Fruit fly (Drosophila melanogaster) whole organism, embryonic: ENCODE measurements around the gene Ass.

Experiments used
- BtbVII ChIP-seq: fragments of 200-800 bp; sonication (Bioruptor generic); optimal IDR thresholded peaks from 3 replicates; lab custom pipeline; 2017; ENCODE audit warnings: missing biosample characterization, mild to moderate bottlenecking, missing genetic modification characterization
- C15 ChIP-seq: fragments of 200-800 bp; sonication (Bioruptor generic); IDR thresholded peaks from 3 replicates; pipeline ENCODE4 v1.3.6; 2022; ENCODE audit warnings: missing biosample characterization, missing genetic modification characterization
- CG10565 ChIP-seq: fragments of 200-800 bp; sonication (Bioruptor generic); optimal IDR thresholded peaks from 3 replicates; lab custom pipeline; 2016; ENCODE audit warnings: missing biosample characterization, mild to moderate bottlenecking, missing genetic modification characterization
- CG12391 ChIP-seq: fragments of 200-800 bp; sonication (Bioruptor generic); optimal IDR thresholded peaks from 3 replicates; lab custom pipeline; 2018; ENCODE audit warnings: missing biosample characterization, mild to moderate bottlenecking, missing genetic modification characterization, moderate library complexity
- CG12942 ChIP-seq: fragments of 200-800 bp; sonication (Bioruptor generic); optimal IDR thresholded peaks from 3 replicates; lab custom pipeline; 2016; ENCODE audit warnings: missing biosample characterization, missing genetic modification characterization
- CG14710 ChIP-seq: fragments of 200-800 bp; sonication (Bioruptor generic); optimal IDR thresholded peaks from 3 replicates; lab custom pipeline; 2019; ENCODE audit warnings: missing biosample characterization, mild to moderate bottlenecking, missing genetic modification characterization, moderate library complexity
- CG14860 ChIP-seq: fragments of 200-800 bp; sonication (Bioruptor generic); IDR thresholded peaks from 3 replicates; pipeline ENCODE4 v1.3.6; 2022; ENCODE audit warnings: missing biosample characterization, missing genetic modification characterization; ENCODE audit not compliant: partially characterized antibody
- CG15696 ChIP-seq: fragments of 200-800 bp; sonication (Bioruptor generic); optimal IDR thresholded peaks from 2 replicates; lab custom pipeline; 2019; ENCODE audit warnings: missing biosample characterization, mild to moderate bottlenecking, missing genetic modification characterization, moderate library complexity
- CG18262 ChIP-seq: fragments of 200-800 bp; optimal IDR thresholded peaks from 3 replicates; lab custom pipeline; 2019; ENCODE audit warnings: missing biosample characterization, mild to moderate bottlenecking, missing genetic modification characterization, moderate library complexity
- CG2875 ChIP-seq: fragments of 200-800 bp; sonication (Bioruptor generic); optimal IDR thresholded peaks from 2 replicates; lab custom pipeline; 2017; ENCODE audit warnings: missing biosample characterization, mild to moderate bottlenecking, missing genetic modification characterization, missing genetic modification reagents
- CG33557 ChIP-seq: fragments of 200-800 bp; sonication (Bioruptor generic); optimal IDR thresholded peaks from 2 replicates; lab custom pipeline; 2019; ENCODE audit warnings: missing biosample characterization, mild to moderate bottlenecking, missing genetic modification characterization, moderate library complexity
- CG3995 ChIP-seq: fragments of 200-800 bp; sonication (Bioruptor generic); optimal IDR thresholded peaks from 3 replicates; lab custom pipeline; 2016; ENCODE audit warnings: missing biosample characterization, missing genetic modification characterization
- CG4617 ChIP-seq: fragments of 200-800 bp; sonication (Bioruptor generic); optimal IDR thresholded peaks from 3 replicates; lab custom pipeline; 2016; ENCODE audit warnings: missing biosample characterization, missing genetic modification characterization, borderline replicate concordance
- CG5180 ChIP-seq: fragments of 200-800 bp; sonication (Bioruptor generic); optimal IDR thresholded peaks from 3 replicates; lab custom pipeline; 2017; ENCODE audit warnings: missing biosample characterization, missing genetic modification characterization, mild to moderate bottlenecking, moderate library complexity, missing genetic modification reagents
- CG7556 ChIP-seq: fragments of 200-800 bp; sonication (Bioruptor generic); optimal IDR thresholded peaks from 2 replicates; lab custom pipeline; 2017; ENCODE audit warnings: missing biosample characterization, mild to moderate bottlenecking, missing genetic modification characterization
- CG7745 ChIP-seq: fragments of 200-800 bp; sonication (Bioruptor generic); optimal IDR thresholded peaks from 2 replicates; lab custom pipeline; 2018; ENCODE audit warnings: missing biosample characterization, mild to moderate bottlenecking, missing genetic modification characterization, moderate library complexity
- CG8290 ChIP-seq, 3 experiments: fragments of 200-800 bp; sonication (Bioruptor generic); optimal IDR thresholded peaks; 2 replicates each; lab custom pipeline; 2016 to 2019; ENCODE audit warnings: missing biosample characterization in 3 of 3, missing genetic modification characterization in 3 of 3, mild to moderate bottlenecking in 2 of 3, moderate library complexity in 1 of 3
- Chrac-16 ChIP-seq: fragments of 200-800 bp; sonication (Bioruptor generic); optimal IDR thresholded peaks from 3 replicates; lab custom pipeline; 2016; ENCODE audit warnings: missing biosample characterization, missing genetic modification characterization
- D19A ChIP-seq: fragments of 200-800 bp; optimal IDR thresholded peaks from 3 replicates; lab custom pipeline; 2019; ENCODE audit warnings: missing biosample characterization, mild to moderate bottlenecking, missing genetic modification characterization, moderate library complexity
- Dp ChIP-seq: fragments of 200-800 bp; sonication (Bioruptor generic); optimal IDR thresholded peaks from 2 replicates; lab custom pipeline; 2018; ENCODE audit warnings: missing biosample characterization, mild to moderate bottlenecking, missing genetic modification characterization, moderate library complexity
- Gsc ChIP-seq: fragments of 200-800 bp; sonication (Bioruptor generic); IDR thresholded peaks from 2 replicates; pipeline ENCODE4 v1.3.6; 2022; ENCODE audit warnings: missing biosample characterization, missing genetic modification characterization
- HHEX ChIP-seq: fragments of 200-800 bp; sonication (Bioruptor generic); optimal IDR thresholded peaks from 3 replicates; lab custom pipeline; 2017; ENCODE audit warnings: missing biosample characterization, mild to moderate bottlenecking, missing genetic modification characterization, missing genetic modification reagents
- MTF-1 ChIP-seq: fragments of 200-800 bp; sonication (Bioruptor generic); optimal IDR thresholded peaks from 2 replicates; lab custom pipeline; 2018; ENCODE audit warnings: missing biosample characterization, mild to moderate bottlenecking, missing genetic modification characterization, borderline replicate concordance
- NC2β ChIP-seq: fragments of 200-800 bp; sonication (Bioruptor generic); optimal IDR thresholded peaks from 2 replicates; lab custom pipeline; 2016; ENCODE audit warnings: missing biosample characterization, missing genetic modification characterization
- Neu2 ChIP-seq: fragments of 200-800 bp; sonication (Bioruptor generic); optimal IDR thresholded peaks from 3 replicates; lab custom pipeline; 2016; ENCODE audit warnings: missing biosample characterization, missing genetic modification characterization, borderline replicate concordance
- Oli ChIP-seq: fragments of 200-800 bp; sonication (Bioruptor generic); optimal IDR thresholded peaks from 2 replicates; lab custom pipeline; 2018; ENCODE audit warnings: missing biosample characterization, mild to moderate bottlenecking, missing genetic modification characterization, moderate library complexity
- Poxn ChIP-seq: fragments of 200-800 bp; sonication (Bioruptor generic); IDR thresholded peaks from 2 replicates; pipeline ENCODE4 v1.3.6; 2022; ENCODE audit warnings: missing biosample characterization, missing genetic modification characterization
- Rx ChIP-seq: fragments of 200-800 bp; sonication (Bioruptor generic); IDR thresholded peaks from 2 replicates; pipeline ENCODE4 v1.3.6; 2022; ENCODE audit warnings: missing biosample characterization, missing genetic modification characterization
- Six4 ChIP-seq: fragments of 200-800 bp; sonication (Bioruptor generic); optimal IDR thresholded peaks from 2 replicates; lab custom pipeline; 2016; ENCODE audit warnings: missing biosample characterization, missing genetic modification characterization
- chinmo ChIP-seq: fragments of 200-800 bp; sonication (Bioruptor generic); IDR thresholded peaks from 4 replicates; pipeline ENCODE4 v1.3.6; 2022; ENCODE audit warnings: missing biosample characterization, missing genetic modification characterization; ENCODE audit not compliant: partially characterized antibody
- ci ChIP-seq: fragments of 200-800 bp; sonication (Bioruptor generic); IDR thresholded peaks from 3 replicates; pipeline ENCODE4 v1.3.6; 2022; ENCODE audit warnings: missing biosample characterization, missing genetic modification characterization
- croc ChIP-seq: fragments of 200-800 bp; sonication (Bioruptor generic); conservative IDR thresholded peaks from 3 replicates; pipeline ENCODE4 v1.3.6; 2022; ENCODE audit warnings: missing biosample characterization, missing genetic modification characterization
- eyg ChIP-seq: fragments of 200-800 bp; sonication (Bioruptor generic); optimal IDR thresholded peaks from 3 replicates; lab custom pipeline; 2016; ENCODE audit warnings: missing biosample characterization, missing genetic modification characterization
- ftz-f1 ChIP-seq: fragments of 200-800 bp; sonication (Bioruptor generic); optimal IDR thresholded peaks from 2 replicates; lab custom pipeline; 2016; ENCODE audit warnings: missing biosample characterization, missing genetic modification characterization
- grn ChIP-seq: fragments of 200-800 bp; sonication (Bioruptor generic); optimal IDR thresholded peaks from 3 replicates; lab custom pipeline; 2017; ENCODE audit warnings: missing biosample characterization, missing genetic modification characterization
- knrl ChIP-seq: fragments of 200-800 bp; sonication (Bioruptor generic); IDR thresholded peaks from 3 replicates; pipeline ENCODE4 v1.3.6; 2022; ENCODE audit warnings: missing biosample characterization, missing genetic modification characterization; ENCODE audit not compliant: partially characterized antibody
- nerfin-1 ChIP-seq: fragments of 200-800 bp; sonication (Bioruptor generic); optimal IDR thresholded peaks from 3 replicates; lab custom pipeline; 2019; ENCODE audit warnings: missing biosample characterization, mild to moderate bottlenecking, missing genetic modification characterization, moderate library complexity
- nmo ChIP-seq: fragments of 200-800 bp; sonication (Bioruptor generic); optimal IDR thresholded peaks from 2 replicates; lab custom pipeline; 2018; ENCODE audit warnings: missing biosample characterization, mild to moderate bottlenecking, missing genetic modification characterization, moderate library complexity
- row ChIP-seq: fragments of 200-800 bp; sonication (Bioruptor generic); IDR thresholded peaks from 3 replicates; pipeline ENCODE4 v1.3.6; 2022; ENCODE audit warnings: missing biosample characterization, missing genetic modification characterization
- sc ChIP-seq, 3 experiments: fragments of >200 bp in 2 of 3; fragments of 200-800 bp in 1 of 3; sonication (Bioruptor generic) in 1 of 3; optimal IDR thresholded peaks; 2 replicates in 2 of 3; 3 replicates in 1 of 3; lab custom pipeline; 2017; ENCODE audit warnings: mild to moderate bottlenecking in 1 of 3, missing biosample characterization in 1 of 3, missing genetic modification characterization in 1 of 3, missing genetic modification reagents in 1 of 3
- sim ChIP-seq: fragments of 200-800 bp; sonication (Bioruptor generic); IDR thresholded peaks from 2 replicates; pipeline ENCODE4 v1.3.6; 2022; ENCODE audit warnings: missing biosample characterization, missing genetic modification characterization
- sima ChIP-seq: fragments of 200-800 bp; sonication (Bioruptor generic); optimal IDR thresholded peaks from 2 replicates; lab custom pipeline; 2016; ENCODE audit warnings: missing biosample characterization, missing genetic modification characterization
- sqz ChIP-seq: fragments of 200-800 bp; sonication (Bioruptor generic); optimal IDR thresholded peaks from 3 replicates; lab custom pipeline; 2018; ENCODE audit warnings: missing biosample characterization, mild to moderate bottlenecking, missing genetic modification characterization
- unpg ChIP-seq: fragments of 200-800 bp; sonication (Bioruptor generic); optimal IDR thresholded peaks from 3 replicates; lab custom pipeline; 2018; ENCODE audit warnings: missing biosample characterization, mild to moderate bottlenecking, missing genetic modification characterization, moderate library complexity
- wdn ChIP-seq: fragments of 200-800 bp; sonication (Bioruptor generic); IDR thresholded peaks from 2 replicates; pipeline ENCODE4 v1.3.6; 2022; ENCODE audit warnings: missing biosample characterization, missing genetic modification characterization
- wek ChIP-seq: fragments of 200-800 bp; sonication (Bioruptor generic); optimal IDR thresholded peaks from 3 replicates; lab custom pipeline; 2018; ENCODE audit warnings: missing biosample characterization, mild to moderate bottlenecking, missing genetic modification characterization, moderate library complexity
- zfh1 ChIP-seq: fragments of 200-800 bp; sonication (Bioruptor generic); IDR thresholded peaks from 3 replicates; pipeline ENCODE4 v1.3.6; 2022; ENCODE audit warnings: missing biosample characterization, missing genetic modification characterization

Ass gene

DNA sequence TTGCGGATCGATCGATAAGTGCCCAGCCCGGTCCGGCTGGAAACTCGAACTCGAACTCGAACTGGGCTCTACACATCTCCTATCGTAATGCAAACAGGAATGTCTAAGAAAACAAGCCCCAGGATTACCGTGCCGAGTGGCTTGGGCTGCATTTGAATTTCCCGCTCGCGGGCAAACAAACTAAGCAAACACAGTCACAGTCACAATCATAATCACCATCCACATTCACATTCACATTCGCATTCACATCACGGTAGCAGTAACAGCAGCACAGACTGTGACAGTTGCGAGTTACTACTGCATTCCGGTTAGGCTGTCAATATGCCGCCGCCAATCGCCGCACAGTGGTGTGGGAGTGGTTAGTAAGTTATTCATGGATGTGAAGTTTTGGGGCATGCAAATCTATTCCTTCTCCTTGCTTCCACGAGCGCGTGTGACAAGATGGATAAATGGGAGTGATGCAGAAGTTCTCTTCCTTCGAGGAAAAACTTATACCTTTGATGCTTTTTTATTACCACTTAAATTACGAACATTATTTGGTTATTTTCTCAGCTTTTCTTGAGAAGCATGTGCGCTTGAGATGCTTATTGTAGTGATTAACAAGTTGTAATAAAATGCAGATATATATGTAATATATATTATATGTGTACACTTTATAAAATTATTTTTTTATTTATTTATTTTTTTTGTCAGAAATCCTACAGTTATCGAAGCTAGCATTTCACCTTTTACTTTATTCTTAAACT, 20.3 kb upstream of the Ass start (continued):
- no peak for TF ChIP-seq CG8290 (GFP tag; optimal IDR thresholded peaks at IDR 0.05; lab: Kevin White, UChicago)
- peak in 1 of 2 experiments; percentile 14 for TF ChIP-seq CG8290 (tag; optimal IDR thresholded peaks at IDR 0.05; lab: Kevin White, UChicago)
- peak; percentile 37 for TF ChIP-seq Oli (tag; lab: Kevin White, UChicago)
- TF ChIP-seq MTF-1, result peak; percentile 6
- TF ChIP-seq CG18262, result peak; percentile 61
- no peak for TF ChIP-seq nerfin-1 (tag; lab: Kevin White, UChicago)
- no peak for TF ChIP-seq Poxn
- peak; percentile 5 for TF ChIP-seq CG12942 (GFP tag; lab: Kevin White, UChicago)
- TF ChIP-seq sc (optimal IDR thresholded peaks at IDR 0.05; lab: Kevin White, UChicago), result no peak
- TF ChIP-seq sc (GFP tag; optimal IDR thresholded peaks at IDR 0.05; lab: Kevin White, UChicago), result peak; percentile 4
- TF ChIP-seq CG33557, result no peak
- TF ChIP-seq CG7556 (GFP tag; lab: Kevin White, UChicago), result peak; percentile 65
- no peak for TF ChIP-seq CG2875 (GFP tag; lab: Kevin White, UChicago)
- TF ChIP-seq CG14710, result peak; percentile 12
- peak; percentile 30; the same call in 2 of the 3 replicates for TF ChIP-seq ci (GFP tag; lab: Robert Waterston, UW)
- peak; percentile 87 for TF ChIP-seq CG5180 (GFP tag; lab: Kevin White, UChicago)
- peak; percentile 25; the same call in 1 of the 3 replicates for TF ChIP-seq row (GFP tag; lab: Robert Waterston, UW)
- TF ChIP-seq Chrac-16 (GFP tag; lab: Kevin White, UChicago), result no peak
- TF ChIP-seq C15 (GFP tag; lab: Robert Waterston, UW), result no peak
- TF ChIP-seq CG10565 (GFP tag; lab: Kevin White, UChicago), result no peak
- TF ChIP-seq wdn (GFP tag; lab: Robert Waterston, UW), result no peak
- no peak for TF ChIP-seq Six4 (GFP tag; lab: Kevin White, UChicago)
- no peak for TF ChIP-seq CG4617 (GFP tag; lab: Kevin White, UChicago)
- TF ChIP-seq knrl (GFP tag; lab: Robert Waterston, UW), result 0 out of 3 replicates have a peak, but pooled peaks have one; percentile 13
- TF ChIP-seq CG3995 (GFP tag; lab: Kevin White, UChicago), result peak; percentile 95
- TF ChIP-seq zfh1 (GFP tag; lab: Robert Waterston, UW), result peak; percentile 58; the same call in 2 of the 3 replicates
- no peak for TF ChIP-seq HHEX (GFP tag; lab: Kevin White, UChicago)
- TF ChIP-seq NC2β (GFP tag; lab: Kevin White, UChicago), result peak; percentile 10
- 0 out of 4 replicates have a peak, but pooled peaks have one; percentile 32 for TF ChIP-seq chinmo (GFP tag; lab: Robert Waterston, UW)
- no peak for TF ChIP-seq ftz-f1 (GFP tag; lab: Kevin White, UChicago)
- no peak for TF ChIP-seq croc
- no peak for TF ChIP-seq sima (GFP tag; lab: Kevin White, UChicago)
- TF ChIP-seq nmo (GFP tag; lab: Kevin White, UChicago), result peak; percentile 51
- no peak for TF ChIP-seq grn (GFP tag; lab: Kevin White, UChicago)
- TF ChIP-seq D19A (tag; lab: Kevin White, UChicago), result peak; percentile 16
- TF ChIP-seq wek (GFP tag; lab: Kevin White, UChicago), result peak; percentile 18
- no peak for TF ChIP-seq CG12391 (tag; lab: Kevin White, UChicago)
- no peak for TF ChIP-seq Gsc (GFP tag; lab: Robert Waterston, UW)
- 0 out of 2 replicates have a peak, but pooled peaks have one; percentile 22 for TF ChIP-seq sim (GFP tag; lab: Robert Waterston, UW)
- TF ChIP-seq sqz (GFP tag; lab: Kevin White, UChicago), result no peak
- no peak for TF ChIP-seq eyg (GFP tag; lab: Kevin White, UChicago)
- TF ChIP-seq Rx, result 0 out of 2 replicates have a peak, but pooled peaks have one; percentile 4
- TF ChIP-seq Neu2 (GFP tag; lab: Kevin White, UChicago), result peak; percentile 39
- no peak for TF ChIP-seq unpg (GFP tag; lab: Kevin White, UChicago)
- no peak for TF ChIP-seq CG14860
- TF ChIP-seq Dp (GFP tag; lab: Kevin White, UChicago), result peak; percentile 41
- no peak for TF ChIP-seq BtbVII (GFP tag; lab: Kevin White, UChicago)
- no peak for TF ChIP-seq CG7745 (tag; lab: Kevin White, UChicago)
- TF ChIP-seq CG15696 (tag; lab: Kevin White, UChicago), result peak; percentile 78
